Fruit fly (Drosophila melanogaster) whole organism, embryonic: ENCODE measurements around the gene CG17230.

ENCODE experiments used
- B-H1 ChIP-seq: fragments of 200-800 bp; sonication (Bioruptor generic); IDR thresholded peaks from 3 replicates; pipeline ENCODE4 v1.3.6; 2022; ENCODE audit warnings: missing biosample characterization, missing genetic modification characterization
- CG10431 ChIP-seq: fragments of 200-800 bp; sonication (Bioruptor generic); optimal IDR thresholded peaks from 3 replicates; lab custom pipeline; 2018; ENCODE audit warnings: missing biosample characterization, mild to moderate bottlenecking, missing genetic modification characterization
- CG10654 ChIP-seq: fragments of 200-800 bp; sonication (Bioruptor generic); optimal IDR thresholded peaks from 2 replicates; lab custom pipeline; 2016; ENCODE audit warnings: missing biosample characterization, missing genetic modification characterization
- CG11560 ChIP-seq: fragments of 200-800 bp; sonication (Bioruptor generic); IDR thresholded peaks from 3 replicates; pipeline ENCODE4 v1.3.6; 2022; ENCODE audit warnings: missing biosample characterization, missing genetic modification characterization
- CG12155 ChIP-seq: fragments of 200-800 bp; sonication (Bioruptor generic); optimal IDR thresholded peaks from 3 replicates; lab custom pipeline; 2016; ENCODE audit warnings: missing biosample characterization, missing genetic modification characterization
- CG1233 ChIP-seq: fragments of 200-800 bp; sonication (Bioruptor generic); optimal IDR thresholded peaks from 4 replicates; lab custom pipeline; 2018; ENCODE audit warnings: missing biosample characterization, mild to moderate bottlenecking, missing genetic modification characterization
- CG15011 ChIP-seq: fragments of 200-800 bp; sonication (Bioruptor generic); optimal IDR thresholded peaks from 3 replicates; lab custom pipeline; 2018; ENCODE audit warnings: missing biosample characterization, mild to moderate bottlenecking, missing genetic modification characterization
- CG2116 ChIP-seq: fragments of 200-800 bp; sonication (Bioruptor generic); optimal IDR thresholded peaks from 3 replicates; lab custom pipeline; 2018; ENCODE audit warnings: missing biosample characterization, mild to moderate bottlenecking, missing genetic modification characterization
- CG2202 ChIP-seq: fragments of 200-800 bp; sonication (Bioruptor generic); optimal IDR thresholded peaks from 2 replicates; lab custom pipeline; 2018; ENCODE audit warnings: missing biosample characterization, mild to moderate bottlenecking, missing genetic modification characterization
- CG2889 ChIP-seq: fragments of 200-800 bp; sonication (Bioruptor generic); IDR thresholded peaks from 3 replicates; pipeline ENCODE4 v1.3.6; 2022; ENCODE audit warnings: missing biosample characterization, missing genetic modification characterization
- CG31365 ChIP-seq: fragments of 200-800 bp; sonication (Bioruptor generic); optimal IDR thresholded peaks from 2 replicates; lab custom pipeline; 2018; ENCODE audit warnings: missing biosample characterization, mild to moderate bottlenecking, missing genetic modification characterization
- CG31441 ChIP-seq: fragments of 200-800 bp; sonication (Bioruptor generic); IDR thresholded peaks from 2 replicates; pipeline ENCODE4 v1.3.6; 2022; ENCODE audit warnings: missing biosample characterization, missing genetic modification characterization
- CG3281 ChIP-seq: fragments of 200-800 bp; sonication (Bioruptor generic); optimal IDR thresholded peaks from 3 replicates; lab custom pipeline; 2017; ENCODE audit warnings: missing biosample characterization, mild to moderate bottlenecking, missing genetic modification characterization
- CG3726 ChIP-seq: fragments of 200-800 bp; sonication (Bioruptor generic); IDR thresholded peaks from 3 replicates; pipeline ENCODE4, ENCODE4 v1.3.6; 2022; ENCODE audit warnings: missing biosample characterization, missing genetic modification characterization
- CG5245 ChIP-seq: fragments of 200-800 bp; sonication (Bioruptor generic); optimal IDR thresholded peaks from 3 replicates; lab custom pipeline; 2016; ENCODE audit warnings: missing biosample characterization, missing genetic modification characterization
- CG6175 ChIP-seq: fragments of 200-800 bp; sonication (Bioruptor generic); IDR thresholded peaks from 3 replicates; pipeline ENCODE4 v1.3.6; 2022; ENCODE audit warnings: missing biosample characterization, missing genetic modification characterization
- CG7556 ChIP-seq: fragments of 200-800 bp; sonication (Bioruptor generic); optimal IDR thresholded peaks from 2 replicates; lab custom pipeline; 2017; ENCODE audit warnings: missing biosample characterization, mild to moderate bottlenecking, missing genetic modification characterization
- CG8944 ChIP-seq: fragments of 200-800 bp; sonication (Bioruptor generic); optimal IDR thresholded peaks from 3 replicates; lab custom pipeline; 2016; ENCODE audit warnings: missing biosample characterization, missing genetic modification characterization
- Dek ChIP-seq: fragments of 200-800 bp; sonication (Bioruptor generic); optimal IDR thresholded peaks from 3 replicates; lab custom pipeline; 2019; ENCODE audit warnings: missing biosample characterization, mild to moderate bottlenecking, missing genetic modification characterization, moderate library complexity
- E2f1 ChIP-seq: fragments of 200-800 bp; sonication (Bioruptor generic); IDR thresholded peaks from 2 replicates; pipeline ENCODE4 v1.3.6; 2022; ENCODE audit warnings: missing biosample characterization, missing genetic modification characterization
- E2f2 ChIP-seq: fragments of 200-800 bp; sonication (Bioruptor generic); IDR thresholded peaks from 2 replicates; pipeline ENCODE4 v1.3.6; 2022; ENCODE audit warnings: missing biosample characterization, missing genetic modification characterization
- Fer3 ChIP-seq: fragments of 200-800 bp; sonication (Bioruptor generic); optimal IDR thresholded peaks from 2 replicates; lab custom pipeline; 2018; ENCODE audit warnings: missing biosample characterization, mild to moderate bottlenecking, missing genetic modification characterization, moderate library complexity
- Hey ChIP-seq: fragments of 200-800 bp; sonication (Bioruptor generic); optimal IDR thresholded peaks from 3 replicates; lab custom pipeline; 2018; ENCODE audit warnings: missing biosample characterization, mild to moderate bottlenecking, missing genetic modification characterization
- Hmr ChIP-seq: fragments of 200-800 bp; sonication (Bioruptor generic); optimal IDR thresholded peaks from 3 replicates; lab custom pipeline; 2017; ENCODE audit warnings: mild to moderate bottlenecking, missing biosample characterization, missing genetic modification reagents, missing genetic modification characterization
- Hsf ChIP-seq: fragments of 200-800 bp; sonication (Bioruptor generic); optimal IDR thresholded peaks from 3 replicates; lab custom pipeline; 2016; ENCODE audit warnings: missing biosample characterization, missing genetic modification characterization
- MBD-R2 ChIP-seq: fragments of 200-800 bp; sonication (Bioruptor generic); IDR thresholded peaks from 2 replicates; pipeline ENCODE4 v1.3.6; 2022; ENCODE audit warnings: missing biosample characterization, missing genetic modification characterization
- Meics ChIP-seq: fragments of 200-800 bp; sonication (Bioruptor generic); optimal IDR thresholded peaks from 2 replicates; lab custom pipeline; 2017; ENCODE audit warnings: missing biosample characterization, mild to moderate bottlenecking, missing genetic modification characterization
- Nf-YB ChIP-seq: fragments of 200-800 bp; sonication (Bioruptor generic); optimal IDR thresholded peaks from 3 replicates; lab custom pipeline; 2019; ENCODE audit warnings: missing biosample characterization, mild to moderate bottlenecking, missing genetic modification characterization, moderate library complexity
- Optix ChIP-seq: fragments of 200-800 bp; sonication (Bioruptor generic); IDR thresholded peaks from 3 replicates; pipeline ENCODE4 v1.3.6; 2022; ENCODE audit warnings: missing biosample characterization, missing genetic modification characterization
- Ptx1 ChIP-seq: fragments of 200-800 bp; sonication (Bioruptor generic); IDR thresholded peaks from 2 replicates; pipeline ENCODE4 v1.3.6; 2022; ENCODE audit warnings: missing biosample characterization, missing genetic modification characterization
- Rfx ChIP-seq: fragments of 200-800 bp; sonication (Bioruptor generic); IDR thresholded peaks from 2 replicates; pipeline ENCODE4 v1.3.6; 2022; ENCODE audit warnings: missing biosample characterization, missing genetic modification characterization
- Ssrp ChIP-seq: fragments of 200-800 bp; sonication (Bioruptor generic); optimal IDR thresholded peaks from 2 replicates; lab custom pipeline; 2018; ENCODE audit warnings: missing biosample characterization, mild to moderate bottlenecking, missing genetic modification characterization, moderate library complexity
- Xbp1 ChIP-seq: fragments of 200-800 bp; sonication (Bioruptor generic); optimal IDR thresholded peaks from 3 replicates; lab custom pipeline; 2016; ENCODE audit warnings: missing biosample characterization, mild to moderate bottlenecking, missing genetic modification characterization
- ara ChIP-seq: fragments of 200-800 bp; sonication (Bioruptor generic); IDR thresholded peaks from 2 replicates; pipeline ENCODE4 v1.3.6; 2022; ENCODE audit warnings: missing biosample characterization, missing genetic modification characterization
- crp ChIP-seq, 2 experiments: fragments of 200-800 bp; sonication (Bioruptor generic); optimal IDR thresholded peaks; 2 replicates in 1 of 2; 3 replicates in 1 of 2; lab custom pipeline; 2017; ENCODE audit warnings: missing biosample characterization in 2 of 2, missing genetic modification characterization in 2 of 2, mild to moderate bottlenecking in 1 of 2, moderate library complexity in 1 of 2
- dati ChIP-seq: fragments of 200-800 bp; sonication (Bioruptor generic); IDR thresholded peaks from 2 replicates; pipeline ENCODE4 v1.3.6; 2022; ENCODE audit warnings: missing biosample characterization, missing genetic modification characterization
- emc ChIP-seq: fragments of 200-800 bp; sonication (Bioruptor generic); optimal IDR thresholded peaks from 2 replicates; lab custom pipeline; 2016; ENCODE audit warnings: missing biosample characterization, missing genetic modification characterization
- gro ChIP-seq: fragments of 200-800 bp; sonication (Bioruptor generic); optimal IDR thresholded peaks from 2 replicates; lab custom pipeline; 2016; ENCODE audit warnings: missing biosample characterization, missing genetic modification characterization
- hkb ChIP-seq, 2 experiments: fragments of 200-800 bp in 1 of 2; fragments of >200 bp in 1 of 2; sonication (Bioruptor generic) in 1 of 2; IDR thresholded peaks in 1 of 2; optimal IDR thresholded peaks in 1 of 2; 2 replicates each; pipeline versions ENCODE4 v1.3.6 to Lab custom; 2017 to 2022; ENCODE audit warnings: missing biosample characterization in 1 of 2, missing genetic modification characterization in 1 of 2
- jing ChIP-seq: fragments of 200-800 bp; sonication (Bioruptor generic); optimal IDR thresholded peaks from 2 replicates; lab custom pipeline; 2018; ENCODE audit warnings: missing biosample characterization, mild to moderate bottlenecking, missing genetic modification characterization
- kah ChIP-seq: fragments of 200-800 bp; sonication (Bioruptor generic); optimal IDR thresholded peaks from 2 replicates; lab custom pipeline; 2018; ENCODE audit warnings: missing biosample characterization, mild to moderate bottlenecking, missing genetic modification characterization
- onecut ChIP-seq: fragments of 200-800 bp; sonication (Bioruptor generic); IDR thresholded peaks from 2 replicates; pipeline ENCODE4 v1.3.6; 2022; ENCODE audit warnings: missing biosample characterization, missing genetic modification characterization
- pan ChIP-seq, 4 experiments: fragments of >200 bp in 3 of 4; fragments of 200-800 bp in 1 of 4; sonication (Bioruptor generic) in 1 of 4; optimal IDR thresholded peaks in 3 of 4; IDR thresholded peaks in 1 of 4; 2 replicates each; pipeline versions ENCODE4 v1.3.6 to Lab custom; 2017 to 2022; ENCODE audit warnings: missing biosample characterization in 2 of 4, missing genetic modification characterization in 2 of 4, mixed read lengths in 1 of 4
- pho ChIP-seq: fragments of 200-800 bp; sonication (Bioruptor generic); optimal IDR thresholded peaks from 2 replicates; lab custom pipeline; 2016; ENCODE audit warnings: missing biosample characterization, missing genetic modification characterization
- row ChIP-seq: fragments of 200-800 bp; sonication (Bioruptor generic); IDR thresholded peaks from 3 replicates; pipeline ENCODE4 v1.3.6; 2022; ENCODE audit warnings: missing biosample characterization, missing genetic modification characterization
- scrt ChIP-seq: fragments of 200-800 bp; sonication (Bioruptor generic); optimal IDR thresholded peaks from 2 replicates; lab custom pipeline; 2018; ENCODE audit warnings: missing biosample characterization, mild to moderate bottlenecking, missing genetic modification characterization, moderate library complexity
- so ChIP-seq: fragments of 200-800 bp; sonication (Bioruptor generic); IDR thresholded peaks from 3 replicates; pipeline ENCODE4 v1.3.6; 2022; ENCODE audit warnings: missing biosample characterization, missing genetic modification characterization
- tin ChIP-seq: fragments of 200-800 bp; sonication (Bioruptor generic); optimal IDR thresholded peaks from 3 replicates; lab custom pipeline; 2016; ENCODE audit warnings: missing biosample characterization, missing genetic modification characterization

The CG17230 gene

DNA sequence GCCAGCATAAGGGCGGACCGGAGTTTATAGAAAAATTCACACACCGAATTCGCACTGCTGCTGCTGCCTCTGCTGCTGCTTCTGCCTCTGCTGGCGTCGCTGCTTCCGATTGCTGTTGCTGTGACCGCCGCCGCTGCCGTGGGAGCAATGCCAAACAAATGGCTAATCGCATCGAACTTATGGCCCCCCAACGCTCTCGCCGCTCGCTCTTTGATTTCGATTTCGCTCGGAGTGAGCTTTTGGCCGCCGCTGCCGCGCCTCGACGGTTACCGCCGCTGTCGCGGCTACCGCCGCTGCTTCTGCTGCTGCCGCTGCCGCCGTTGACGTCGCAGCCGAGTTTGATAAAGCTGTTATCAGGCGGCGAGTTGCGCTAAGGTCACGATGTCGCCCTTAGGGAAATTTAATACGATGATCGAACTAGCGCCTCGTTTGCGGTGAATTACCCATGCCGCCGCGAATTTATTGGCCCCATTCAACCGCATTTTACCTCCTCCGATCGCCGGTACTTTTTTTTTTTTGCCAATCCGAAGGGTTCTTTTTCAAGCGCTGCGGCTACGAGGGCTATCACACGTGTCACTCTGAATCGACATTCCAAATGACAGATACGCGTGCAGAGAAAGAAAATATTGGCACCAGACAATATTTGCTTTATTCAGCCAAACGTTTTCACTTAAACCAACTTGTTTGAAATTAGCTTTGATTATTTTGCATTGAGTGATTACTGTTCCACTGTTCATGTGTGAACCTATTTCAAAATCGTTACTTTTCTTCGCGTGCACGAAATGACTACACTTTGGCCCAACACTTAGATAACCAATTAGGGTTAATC lies 20.7 kb downstream of the CG17230 start (continued):
- TF ChIP-seq Hmr (GFP tag; lab: Kevin White, UChicago): peak; percentile 74
- no peak for TF ChIP-seq pan (optimal IDR thresholded peaks at IDR 0.05; lab: Kevin White, UChicago)
- TF ChIP-seq pan (GFP tag; optimal IDR thresholded peaks at IDR 0.05 in 1 of 2, IDR thresholded peaks at IDR 0.05 in 1 of 2): peak in 1 of 2 experiments; percentile 85
- peak; percentile 73 for TF ChIP-seq CG3281 (GFP tag; lab: Kevin White, UChicago)
- TF ChIP-seq Xbp1: peak; percentile 68
- peak; percentile 77; the same call in 2 of the 3 replicates for TF ChIP-seq so
- TF ChIP-seq CG12155 (GFP tag; lab: Kevin White, UChicago): peak; percentile 59
- TF ChIP-seq tin (GFP tag; lab: Kevin White, UChicago): peak; percentile 38
- TF ChIP-seq gro (GFP tag; lab: Kevin White, UChicago): peak; percentile 71
- TF ChIP-seq Meics (GFP tag; lab: Kevin White, UChicago): peak; percentile 77
- TF ChIP-seq CG6175 (GFP tag; lab: Robert Waterston, UW): peak; percentile 62; the same call in 2 of the 3 replicates
- peak; percentile 39 for TF ChIP-seq scrt
- TF ChIP-seq Dek (tag; lab: Kevin White, UChicago): peak; percentile 35
- TF ChIP-seq E2f2 (GFP tag; lab: Robert Waterston, UW): peak; percentile 48; the same call in 1 of the 2 replicates
- peak; percentile 5 for TF ChIP-seq CG31365
- peak; percentile 86 for TF ChIP-seq Ptx1
- TF ChIP-seq row (GFP tag; lab: Robert Waterston, UW): peak; percentile 90
- TF ChIP-seq Rfx (GFP tag; lab: Robert Waterston, UW): peak; percentile 91
- TF ChIP-seq CG1233 (GFP tag; lab: Kevin White, UChicago): peak; percentile 60
- peak; percentile 77 for TF ChIP-seq E2f1
- peak; percentile 53 for TF ChIP-seq emc (GFP tag; lab: Kevin White, UChicago)
- TF ChIP-seq jing (GFP tag; lab: Kevin White, UChicago): peak; percentile 18
- peak; percentile 44 for TF ChIP-seq Ssrp
- TF ChIP-seq dati: 0 out of 2 replicates have a peak, but pooled peaks have one; percentile 10
- TF ChIP-seq CG15011 (GFP tag; lab: Kevin White, UChicago): peak; percentile 40
- peak; percentile 13 for TF ChIP-seq CG2116 (GFP tag; lab: Kevin White, UChicago)
- TF ChIP-seq Hsf: peak; percentile 44
- TF ChIP-seq hkb (optimal IDR thresholded peaks at IDR 0.05; lab: Kevin White, UChicago): no peak
- peak; percentile 82 for TF ChIP-seq hkb (GFP tag; IDR thresholded peaks at IDR 0.05; lab: Robert Waterston, UW)
- peak; percentile 45 for TF ChIP-seq onecut
- TF ChIP-seq CG2202 (tag; lab: Kevin White, UChicago): no peak
- TF ChIP-seq B-H1 (GFP tag; lab: Robert Waterston, UW): peak; percentile 59; the same call in 2 of the 3 replicates
- no peak for TF ChIP-seq Nf-YB (GFP tag; lab: Kevin White, UChicago)
- peak; percentile 64 for TF ChIP-seq CG11560 (tag; lab: Robert Waterston, UW)
- TF ChIP-seq Hey: no peak
- peak; percentile 65 for TF ChIP-seq CG10654
- peak; percentile 52; the same call in 1 of the 2 replicates for TF ChIP-seq CG31441 (GFP tag; lab: Robert Waterston, UW)
- peak; percentile 68; the same call in 2 of the 3 replicates for TF ChIP-seq Optix
- TF ChIP-seq CG3726 (GFP tag; lab: Robert Waterston, UW): no peak
- TF ChIP-seq MBD-R2: peak; percentile 58
- peak; percentile 82; the same call in 2 of the 3 replicates for TF ChIP-seq CG2889
- TF ChIP-seq CG5245: peak; percentile 56
- TF ChIP-seq Fer3 (tag; lab: Kevin White, UChicago): peak; percentile 80
- peak; percentile 46 for TF ChIP-seq pho (GFP tag; lab: Kevin White, UChicago)
- peak; percentile 45 for TF ChIP-seq CG8944
- no peak for TF ChIP-seq kah
- TF ChIP-seq CG7556 (GFP tag; lab: Kevin White, UChicago): peak; percentile 20
- peak in 1 of 2 experiments; percentile 4 for TF ChIP-seq crp (GFP tag; optimal IDR thresholded peaks at IDR 0.05; lab: Kevin White, UChicago)
- no peak for TF ChIP-seq CG10431 (GFP tag; lab: Kevin White, UChicago)
- peak; percentile 67; the same call in 1 of the 2 replicates for TF ChIP-seq ara (GFP tag; lab: Robert Waterston, UW)
